Worm (Caenorhabditis elegans) whole organism, young adult: ENCODE results near the gene swp-1.

Experiments
- B0035.1 ChIP-seq: sonication (generic microtip); optimal IDR thresholded peaks from 2 replicates; lab custom pipeline; 2016; ENCODE audit warnings: missing genetic modification characterization, mild to moderate bottlenecking, missing compliant biosample characterization, missing genotype, missing genetic modification reagents
- B0336.3 ChIP-seq: fragments of 200-800 bp; sonication (Bioruptor generic); IDR thresholded peaks from 2 replicates; pipeline ENCODE4 v1.3.6; 2022; ENCODE audit warnings: missing genetic modification characterization, missing compliant biosample characterization
- C06A6.2 ChIP-seq: fragments of 200-800 bp; sonication (Bioruptor generic); conservative IDR thresholded peaks from 2 replicates; pipeline ENCODE4 v1.3.6; 2022; ENCODE audit warnings: missing genetic modification characterization, missing compliant biosample characterization
- F33H1.4 ChIP-seq: fragments of 200-800 bp; sonication (Bioruptor generic); IDR thresholded peaks from 2 replicates; pipeline ENCODE4 v1.3.6; 2022; ENCODE audit warnings: missing genetic modification reagents, missing genetic modification characterization, missing compliant biosample characterization
- F49E8.2 ChIP-seq: sonication (generic microtip); optimal IDR thresholded peaks from 3 replicates; lab custom pipeline; 2017; ENCODE audit warnings: missing genetic modification characterization, mild to moderate bottlenecking, missing compliant biosample characterization, antibody characterized with exemption, moderate library complexity; ENCODE audit not compliant: insufficient read depth
- T26A5.8 ChIP-seq: sonication (generic microtip); optimal IDR thresholded peaks from 2 replicates; lab custom pipeline; 2016; ENCODE audit warnings: missing genetic modification characterization, missing compliant biosample characterization
- Y53G8AR.9 ChIP-seq: fragments of 200-800 bp; sonication (Bioruptor generic); conservative IDR thresholded peaks from 2 replicates; pipeline ENCODE4 v1.3.6; 2022; ENCODE audit warnings: missing genetic modification reagents, missing genetic modification characterization, missing compliant biosample characterization
- Y56A3A.18 ChIP-seq: fragments of 200-800 bp; sonication (Bioruptor generic); IDR thresholded peaks from 2 replicates; pipeline ENCODE4 v1.3.6; 2022; ENCODE audit warnings: missing genetic modification reagents, missing genetic modification characterization, missing compliant biosample characterization
- Y95B8A.8 ChIP-seq: fragments of 200-800 bp; sonication (Bioruptor generic); IDR thresholded peaks from 2 replicates; pipeline ENCODE4 v1.3.6; 2022; ENCODE audit warnings: missing genetic modification reagents, missing genetic modification characterization, missing compliant biosample characterization
- akir-1 ChIP-seq: fragments of 200-800 bp; sonication (Bioruptor generic); optimal IDR thresholded peaks from 2 replicates; lab custom pipeline; 2018; ENCODE audit warnings: mild to moderate bottlenecking, missing genetic modification characterization, moderate library complexity, missing compliant biosample characterization
- ama-1 ChIP-seq, 3 experiments: fragments of 150-350 bp in 1 of 3; sonication (generic microtip) in 2 of 3; optimal IDR thresholded peaks; 2 replicates each; lab custom pipeline; 2014 to 2018; ENCODE audit warnings: missing biosample characterization in 2 of 3, missing genetic modification characterization in 2 of 3, missing genetic modification reagents in 2 of 3
- aptf-3 ChIP-seq: fragments of 200-800 bp; sonication (Bioruptor generic); IDR thresholded peaks from 2 replicates; pipeline ENCODE4 v1.3.6; 2022; ENCODE audit warnings: missing genetic modification characterization, missing compliant biosample characterization
- attf-6 ChIP-seq: fragments of 200-800 bp; sonication (Bioruptor generic); IDR thresholded peaks from 2 replicates; pipeline ENCODE4 v1.3.6; 2022; ENCODE audit warnings: missing genetic modification reagents, missing genetic modification characterization, missing compliant biosample characterization
- ccch-3 ChIP-seq: fragments of 200-800 bp; sonication (Bioruptor generic); optimal IDR thresholded peaks from 2 replicates; lab custom pipeline; 2018; ENCODE audit warnings: mild to moderate bottlenecking, missing genetic modification characterization, missing compliant biosample characterization
- ceh-27 ChIP-seq: fragments of 200-800 bp; sonication (Bioruptor generic); optimal IDR thresholded peaks from 2 replicates; lab custom pipeline; 2018; ENCODE audit warnings: mild to moderate bottlenecking, missing genetic modification characterization, moderate library complexity, missing compliant biosample characterization
- ceh-58 ChIP-seq: fragments of 200-800 bp; sonication (Bioruptor generic); IDR thresholded peaks from 2 replicates; pipeline ENCODE4 v1.3.6; 2022; ENCODE audit warnings: missing genetic modification characterization, missing compliant biosample characterization
- chd-7 ChIP-seq: sonication (generic microtip); optimal IDR thresholded peaks from 2 replicates; lab custom pipeline; 2016; ENCODE audit warnings: mild to moderate bottlenecking, missing genetic modification characterization, moderate library complexity, missing compliant biosample characterization
- dpff-1 ChIP-seq: sonication (generic microtip); optimal IDR thresholded peaks from 2 replicates; lab custom pipeline; 2017; ENCODE audit warnings: mild to moderate bottlenecking, missing genetic modification characterization, missing compliant biosample characterization
- efl-1 ChIP-seq: fragments of 150-350 bp; optimal IDR thresholded peaks from 2 replicates; lab custom pipeline; 2014; ENCODE audit warnings: missing biosample characterization, missing genetic modification reagents, missing genetic modification characterization
- egl-44 ChIP-seq: fragments of 200-800 bp; sonication (Bioruptor generic); IDR thresholded peaks from 2 replicates; pipeline ENCODE4 v1.3.6; 2022; ENCODE audit warnings: missing genetic modification reagents, missing genetic modification characterization, missing compliant biosample characterization
- ekl-4 ChIP-seq: fragments of 200-800 bp; sonication (Bioruptor generic); IDR thresholded peaks from 2 replicates; pipeline ENCODE4 v1.3.6; 2022; ENCODE audit warnings: missing genetic modification reagents, missing genetic modification characterization, missing compliant biosample characterization
- him-1 ChIP-seq: sonication (generic microtip); optimal IDR thresholded peaks from 2 replicates; lab custom pipeline; 2016; ENCODE audit warnings: missing genotype, missing genetic modification reagents, missing genetic modification characterization, missing compliant biosample characterization
- hmg-1.2 ChIP-seq: fragments of 200-800 bp; sonication (Bioruptor generic); IDR thresholded peaks from 2 replicates; pipeline ENCODE4 v1.3.6; 2022; ENCODE audit warnings: missing genetic modification reagents, missing genetic modification characterization, missing compliant biosample characterization
- hsf-1 ChIP-seq: fragments of 200-800 bp; sonication (Bioruptor generic); IDR thresholded peaks from 2 replicates; pipeline ENCODE4 v1.3.6; 2022; ENCODE audit warnings: missing genetic modification reagents, missing genetic modification characterization, missing compliant biosample characterization
- lag-1 ChIP-seq: fragments of 200-800 bp; sonication (Bioruptor generic); IDR thresholded peaks from 2 replicates; pipeline ENCODE4 v1.3.6; 2022; ENCODE audit warnings: missing genetic modification reagents, missing genetic modification characterization, missing compliant biosample characterization
- let-526 ChIP-seq: fragments of 200-800 bp; sonication (Bioruptor generic); IDR thresholded peaks from 2 replicates; pipeline ENCODE4 v1.3.6; 2022; ENCODE audit warnings: missing genetic modification reagents, missing genetic modification characterization, missing compliant biosample characterization
- lin-26 ChIP-seq: fragments of 200-800 bp; sonication (Bioruptor generic); IDR thresholded peaks from 2 replicates; pipeline ENCODE4 v1.3.6; 2022; ENCODE audit warnings: missing genetic modification reagents, missing genetic modification characterization, missing compliant biosample characterization
- lin-54 ChIP-seq: fragments of 200-800 bp; sonication (Bioruptor generic); optimal IDR thresholded peaks from 2 replicates; lab custom pipeline; 2018; ENCODE audit warnings: mild to moderate bottlenecking, missing genetic modification characterization, missing compliant biosample characterization
- lsy-27 ChIP-seq: sonication (generic microtip); optimal IDR thresholded peaks from 2 replicates; lab custom pipeline; 2017; ENCODE audit warnings: missing genetic modification characterization, mild to moderate bottlenecking, missing compliant biosample characterization, antibody characterized with exemption, missing genotype, borderline replicate concordance; ENCODE audit not compliant: insufficient read depth
- madf-6 ChIP-seq: fragments of 200-800 bp; sonication (Bioruptor generic); IDR thresholded peaks from 2 replicates; pipeline ENCODE4 v1.3.6; 2022; ENCODE audit warnings: missing genetic modification reagents, missing genetic modification characterization, missing compliant biosample characterization
- mel-28 ChIP-seq: sonication (generic microtip); optimal IDR thresholded peaks from 2 replicates; lab custom pipeline; 2016; ENCODE audit warnings: borderline replicate concordance, mild to moderate bottlenecking, missing genetic modification characterization, missing compliant biosample characterization
- mxl-1 ChIP-seq: sonication (generic microtip); optimal IDR thresholded peaks from 2 replicates; lab custom pipeline; 2016; ENCODE audit warnings: missing genetic modification characterization, missing compliant biosample characterization
- nfya-2 ChIP-seq: fragments of 200-800 bp; sonication (Bioruptor generic); IDR thresholded peaks from 2 replicates; pipeline ENCODE4 v1.3.6; 2022; ENCODE audit warnings: missing genetic modification reagents, missing genetic modification characterization, missing compliant biosample characterization
- nhr-120 ChIP-seq: fragments of 200-800 bp; sonication (Bioruptor generic); IDR thresholded peaks from 2 replicates; pipeline ENCODE4 v1.3.6; 2022; ENCODE audit warnings: missing genetic modification characterization, missing compliant biosample characterization
- pbrm-1 ChIP-seq: fragments of 200-800 bp; sonication (Bioruptor generic); IDR thresholded peaks from 2 replicates; pipeline ENCODE4 v1.3.6; 2022; ENCODE audit warnings: missing genetic modification reagents, missing genetic modification characterization, missing compliant biosample characterization
- rpc-1 ChIP-seq, 2 experiments: fragments of 150-350 bp in 1 of 2; sonication (generic microtip) in 1 of 2; optimal IDR thresholded peaks; 2 replicates each; lab custom pipeline; 2014 to 2018; ENCODE audit warnings: missing biosample characterization in 1 of 2, missing genetic modification characterization in 1 of 2, missing genetic modification reagents in 1 of 2, missing genotype in 1 of 2
- snpc-3.4 ChIP-seq: sonication (generic microtip); optimal IDR thresholded peaks from 2 replicates; lab custom pipeline; 2017; ENCODE audit warnings: missing genetic modification characterization, mild to moderate bottlenecking, missing compliant biosample characterization, antibody characterized with exemption, moderate library complexity, missing genotype, missing genetic modification reagents
- snpc-4 ChIP-seq, 5 experiments: fragments of 150-350 bp in 1 of 5; sonication (generic microtip) in 4 of 5; optimal IDR thresholded peaks; 2 replicates each; lab custom pipeline; 2014 to 2018; ENCODE audit warnings: missing genetic modification characterization in 5 of 5, missing biosample characterization in 3 of 5, antibody characterized with exemption in 2 of 5, mild to moderate bottlenecking in 2 of 5, missing compliant biosample characterization in 2 of 5, missing genotype in 2 of 5, moderate library complexity in 2 of 5, missing genetic modification reagents in 1 of 5
- somi-1 ChIP-seq: fragments of 200-800 bp; sonication (Bioruptor generic); optimal IDR thresholded peaks from 2 replicates; lab custom pipeline; 2018; ENCODE audit warnings: mild to moderate bottlenecking, missing genetic modification characterization, missing compliant biosample characterization
- sptf-2 ChIP-seq: fragments of 200-800 bp; sonication (Bioruptor generic); optimal IDR thresholded peaks from 2 replicates; lab custom pipeline; 2018; ENCODE audit warnings: mild to moderate bottlenecking, missing genetic modification characterization, missing compliant biosample characterization
- unc-130 ChIP-seq: sonication (generic microtip); optimal IDR thresholded peaks from 2 replicates; lab custom pipeline; 2016; ENCODE audit warnings: missing genetic modification reagents, missing genetic modification characterization, missing compliant biosample characterization
- unc-62 ChIP-seq: fragments of 150-350 bp; optimal IDR thresholded peaks from 2 replicates; lab custom pipeline; 2014; ENCODE audit warnings: missing biosample characterization, missing genetic modification reagents, missing genetic modification characterization
- xnd-1 ChIP-seq: sonication (generic microtip); optimal IDR thresholded peaks from 2 replicates; lab custom pipeline; 2016; ENCODE audit warnings: missing genotype, missing genetic modification reagents, missing genetic modification characterization, missing compliant biosample characterization
- ztf-25 ChIP-seq: fragments of 200-800 bp; sonication (Bioruptor generic); IDR thresholded peaks from 2 replicates; pipeline ENCODE4 v1.3.6; 2022; ENCODE audit warnings: missing genetic modification reagents, missing genetic modification characterization, missing compliant biosample characterization

The swp-1 gene

DNA sequence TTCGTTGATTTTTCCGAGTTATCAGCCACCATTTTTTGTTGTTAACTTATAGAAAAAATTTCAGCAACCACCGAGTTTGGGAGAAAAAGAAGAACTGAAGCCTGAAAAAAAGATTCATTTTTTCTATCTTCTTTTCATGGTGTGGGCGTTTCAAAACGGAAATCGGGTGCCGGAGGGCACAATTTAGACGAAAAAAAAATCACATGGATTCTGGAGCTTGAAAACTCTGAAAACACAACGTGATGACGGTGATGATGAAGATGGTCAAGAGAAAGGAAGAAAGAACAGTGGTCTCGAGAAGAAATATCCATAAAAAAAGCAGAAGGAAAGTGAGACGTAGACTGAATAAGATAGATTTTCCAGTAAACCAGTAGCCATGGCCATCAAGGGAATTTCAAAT, 21.3 kb downstream of the swp-1 start, which contains the start of gene rcan-1:
TSS of gene rcan-1 (minus strand) at position 101 of the 400 bp plus-strand sequence.
- no peak for TF ChIP-seq unc-62 (GFP tag; lab: Kevin White, UChicago)
- TF ChIP-seq somi-1 (GFP tag; lab: Kevin White, UChicago), result no peak
- no peak for TF ChIP-seq chd-7 (tag; lab: Kevin White, UChicago)
- TF ChIP-seq lsy-27, result no peak
- no peak for TF ChIP-seq dpff-1 (tag; lab: Kevin White, UChicago)
- TF ChIP-seq B0035.1 (tag; lab: Kevin White, UChicago), result no peak
- no peak for TF ChIP-seq sptf-2 (GFP tag; lab: Kevin White, UChicago)
- TF ChIP-seq T26A5.8 (tag; lab: Kevin White, UChicago), result no peak
- TF ChIP-seq nhr-120 (GFP tag; lab: Robert Waterston, UW), result no peak
- no peak for TF ChIP-seq Y56A3A.18 (GFP tag; lab: Robert Waterston, UW)
- no peak for TF ChIP-seq snpc-4 (GFP tag; optimal IDR thresholded peaks at IDR 0.05; lab: Kevin White, UChicago)
- no peak for TF ChIP-seq snpc-4 (tag; optimal IDR thresholded peaks at IDR 0.05; lab: Kevin White, UChicago)
- TF ChIP-seq lin-54, result no peak
- TF ChIP-seq ccch-3 (GFP tag; lab: Kevin White, UChicago), result no peak
- TF ChIP-seq lin-26 (GFP tag; lab: Robert Waterston, UW), result no peak
- no peak for TF ChIP-seq F49E8.2 (tag; lab: Kevin White, UChicago)

ce11 chrIII:5680141-5680540, 25.2 kb downstream of the swp-1 start, which contains the start of gene pst-2:
TSS of gene pst-2 (plus strand) at chrIII:5680433.
- no peak for TF ChIP-seq aptf-3
- no peak for TF ChIP-seq nfya-2
- TF ChIP-seq snpc-4 (GFP tag; optimal IDR thresholded peaks at IDR 0.05; lab: Kevin White, UChicago), result no peak
- TF ChIP-seq snpc-4 (tag; optimal IDR thresholded peaks at IDR 0.05; lab: Kevin White, UChicago), result no peak
- no peak for TF ChIP-seq C06A6.2 (GFP tag; lab: Robert Waterston, UW)
- TF ChIP-seq madf-6 (GFP tag; lab: Robert Waterston, UW), result peak; percentile 66; the same call in 1 of the 2 replicates
- no peak for TF ChIP-seq ceh-27
- TF ChIP-seq nhr-120 (GFP tag; lab: Robert Waterston, UW), result no peak
- TF ChIP-seq him-1 (tag; lab: Kevin White, UChicago), result peak; percentile 47
- TF ChIP-seq hmg-1.2 (GFP tag; lab: Robert Waterston, UW), result 0 out of 2 replicates have a peak, but pooled peaks have one; percentile 6
- TF ChIP-seq mel-28 (tag; lab: Kevin White, UChicago), result no peak
- no peak for TF ChIP-seq efl-1 (GFP tag; lab: Kevin White, UChicago)
- TF ChIP-seq somi-1 (GFP tag; lab: Kevin White, UChicago), result no peak
- no peak for TF ChIP-seq ama-1 (optimal IDR thresholded peaks at IDR 0.05; lab: Kevin White, UChicago)
- TF ChIP-seq ama-1 (GFP tag; optimal IDR thresholded peaks at IDR 0.05; lab: Kevin White, UChicago), result peak in 1 of 2 experiments; percentile 37
- TF ChIP-seq ceh-58, result peak; percentile 67; the same call in 1 of the 2 replicates
- peak; percentile 70 for TF ChIP-seq snpc-3.4 (tag; lab: Kevin White, UChicago)
- TF ChIP-seq Y53G8AR.9 (GFP tag; lab: Robert Waterston, UW), result peak; percentile 72; the same call in 1 of the 2 replicates
- peak; percentile 43; the same call in 1 of the 2 replicates for TF ChIP-seq pbrm-1
- TF ChIP-seq F33H1.4 (GFP tag; lab: Robert Waterston, UW), result peak; percentile 22; the same call in 1 of the 2 replicates
- peak; percentile 49 for TF ChIP-seq lin-54
- TF ChIP-seq Y95B8A.8 (GFP tag; lab: Robert Waterston, UW), result 0 out of 2 replicates have a peak, but pooled peaks have one; percentile 6
- TF ChIP-seq ztf-25 (GFP tag; lab: Robert Waterston, UW), result peak; percentile 12; the same call in 1 of the 2 replicates
- TF ChIP-seq egl-44 (GFP tag; lab: Robert Waterston, UW), result 0 out of 2 replicates have a peak, but pooled peaks have one; percentile 13
- peak; percentile 1 for TF ChIP-seq unc-130 (GFP tag; lab: Kevin White, UChicago)
- TF ChIP-seq akir-1 (GFP tag; lab: Kevin White, UChicago), result no peak
- peak; percentile 37; the same call in 1 of the 2 replicates for TF ChIP-seq attf-6
- peak; percentile 90 for TF ChIP-seq F49E8.2 (tag; lab: Kevin White, UChicago)
- no peak for TF ChIP-seq let-526 (GFP tag; lab: Robert Waterston, UW)
- TF ChIP-seq lag-1, result no peak
- peak; percentile 3 for TF ChIP-seq xnd-1
- no peak for TF ChIP-seq rpc-1 (optimal IDR thresholded peaks at IDR 0.05; lab: Kevin White, UChicago)
- no peak for TF ChIP-seq rpc-1 (tag; optimal IDR thresholded peaks at IDR 0.05; lab: Kevin White, UChicago)
- TF ChIP-seq B0336.3, result peak; percentile 14; the same call in 1 of the 2 replicates
- peak; percentile 64; the same call in 1 of the 2 replicates for TF ChIP-seq hsf-1 (GFP tag; lab: Robert Waterston, UW)
- 0 out of 2 replicates have a peak, but pooled peaks have one; percentile 25 for TF ChIP-seq ekl-4 (GFP tag; lab: Robert Waterston, UW)
- no peak for TF ChIP-seq mxl-1 (tag; lab: Kevin White, UChicago)
